Worm (Caenorhabditis elegans) whole organism, L3 larva: Measurements from ENCODE around the gene F22E5.11.
"Not testable (repeated sequence)": the region's sequence is repeated elsewhere in the genome, so short reads cannot be mapped to it uniquely, and the experiment has no call there.

Source experiments
- R02D3.7 ChIP-seq: fragments of 150-350 bp; optimal IDR thresholded peaks from 2 replicates; lab custom pipeline; 2014; ENCODE audit warnings: missing biosample characterization, missing genetic modification characterization
- ceh-9 ChIP-seq: sonication (generic microtip); optimal IDR thresholded peaks from 2 replicates; lab custom pipeline; 2018; ENCODE audit warnings: missing biosample characterization, missing genetic modification characterization
- elt-1 ChIP-seq: fragments of 150-350 bp; optimal IDR thresholded peaks from 2 replicates; lab custom pipeline; 2014; ENCODE audit warnings: missing biosample characterization, missing genetic modification characterization
- elt-3 ChIP-seq, 3 experiments: fragments of 150-350 bp in 1 of 3; sonication (generic microtip) in 2 of 3; optimal IDR thresholded peaks; 2 replicates in 2 of 3; 4 replicates in 1 of 3; lab custom pipeline; 2014 to 2017; ENCODE audit warnings: missing biosample characterization in 3 of 3, missing genetic modification characterization in 3 of 3
- jun-1 ChIP-seq: fragments of 150-350 bp; optimal IDR thresholded peaks from 2 replicates; lab custom pipeline; 2014; ENCODE audit warnings: missing biosample characterization, missing genetic modification reagents, missing genetic modification characterization
- nfya-1 ChIP-seq: sonication (generic microtip); optimal IDR thresholded peaks from 2 replicates; lab custom pipeline; 2017; ENCODE audit warnings: missing genetic modification characterization, mild to moderate bottlenecking, missing compliant biosample characterization, antibody characterized with exemption, moderate library complexity; ENCODE audit not compliant: insufficient read depth
- nhr-237 ChIP-seq: fragments of 150-350 bp; optimal IDR thresholded peaks from 2 replicates; lab custom pipeline; 2014; ENCODE audit warnings: missing biosample characterization, missing genetic modification characterization
- nhr-28 ChIP-seq: fragments of 150-350 bp; optimal IDR thresholded peaks from 2 replicates; lab custom pipeline; 2014; ENCODE audit warnings: missing biosample characterization, missing genetic modification characterization
- nhr-77 ChIP-seq: fragments of 150-350 bp; optimal IDR thresholded peaks from 2 replicates; lab custom pipeline; 2014; ENCODE audit warnings: missing biosample characterization, missing genetic modification characterization
- skn-1 ChIP-seq: fragments of 150-350 bp; optimal IDR thresholded peaks from 2 replicates; lab custom pipeline; 2014; ENCODE audit warnings: missing biosample characterization, missing genetic modification characterization
- unc-39 ChIP-seq: sonication (generic microtip); optimal IDR thresholded peaks from 4 replicates; lab custom pipeline; 2017; ENCODE audit warnings: missing biosample characterization, missing genetic modification characterization

- not testable (repeated sequence) for TF ChIP-seq jun-1 (tag; lab: Kevin White, UChicago); R02D3.7 (tag; lab: Kevin White, UChicago); nhr-28 (tag; lab: Kevin White, UChicago); unc-39 (tag; lab: Kevin White, UChicago); nhr-237 (tag; lab: Kevin White, UChicago); elt-1; nhr-77 (tag; lab: Kevin White, UChicago); ceh-9 (tag; lab: Kevin White, UChicago); elt-3 (tag; optimal IDR thresholded peaks at IDR 0.05; lab: Kevin White, UChicago); skn-1 (tag; lab: Kevin White, UChicago); nfya-1 (tag; lab: Kevin White, UChicago)
These were observed 27.8 kb downstream of the F22E5.11 start, which contains the start of gene msrp-5 for ce11 chrII:2616634-2617033.
